Fruit fly (Drosophila melanogaster) Kc167 (cell line): ENCODE measurements around the gene CG7728.

Experiments used
- Myc ChIP-seq: fragments of >200 bp; optimal IDR thresholded peaks from 2 replicates; lab custom pipeline; 2017; ENCODE audit warnings: missing external identifiers
- Sin3A ChIP-seq: fragments of >200 bp; optimal IDR thresholded peaks from 2 replicates; lab custom pipeline; 2018; ENCODE audit warnings: missing external identifiers
- h ChIP-seq: fragments of >200 bp; optimal IDR thresholded peaks from 3 replicates; lab custom pipeline; 2018; ENCODE audit warnings: missing external identifiers
- insv ChIP-seq: fragments of >200 bp; optimal IDR thresholded peaks from 3 replicates; lab custom pipeline; 2018; ENCODE audit warnings: missing external identifiers
- psq ChIP-seq: fragments of >200 bp; optimal IDR thresholded peaks from 2 replicates; lab custom pipeline; 2017; ENCODE audit warnings: missing external identifiers
- ttk ChIP-seq: sonication (Bioruptor generic); optimal IDR thresholded peaks from 2 replicates; lab custom pipeline; 2017; ENCODE audit warnings: missing external identifiers

Gene CG7728

dm6 chr3L:17015663-17016575, at the start of gene CG7728, which contains the start of gene CG6664:
TSS of gene CG7728 (plus strand) at chr3L:17016536.
TSS of gene CG6664 (minus strand) at chr3L:17016180.
- TF ChIP-seq Sin3A (lab: Kevin White, UChicago), result no peak
- no peak for TF ChIP-seq psq (lab: Kevin White, UChicago)
- TF ChIP-seq ttk (lab: Kevin White, UChicago), result no peak
- TF ChIP-seq h (lab: Kevin White, UChicago), result no peak
- TF ChIP-seq insv (lab: Kevin White, UChicago), result no peak
- TF ChIP-seq Myc (lab: Kevin White, UChicago), result no peak

dm6 chr3L:16969652-16970109, 46.7 kb upstream of the CG7728 start, which contains the start of gene Exn:
TSS of gene Exn (plus strand) at chr3L:16970013.
- TF ChIP-seq insv (lab: Kevin White, UChicago), result no peak
- TF ChIP-seq Myc (lab: Kevin White, UChicago), result no peak
- TF ChIP-seq Sin3A (lab: Kevin White, UChicago), result no peak

dm6 chr3L:16971611-16972359, 44.6 kb upstream of the CG7728 start:
- TF ChIP-seq Sin3A (lab: Kevin White, UChicago) (no peak), psq (lab: Kevin White, UChicago) (no peak), h (lab: Kevin White, UChicago) (no peak), ttk (lab: Kevin White, UChicago) (no peak), insv (lab: Kevin White, UChicago) (no peak), Myc (lab: Kevin White, UChicago) (no peak)

dm6 chr3L:16974645-16975151, 41.6 kb upstream of the CG7728 start:
- TF ChIP-seq psq (lab: Kevin White, UChicago) (no peak), insv (lab: Kevin White, UChicago) (no peak), Sin3A (lab: Kevin White, UChicago) (no peak), h (lab: Kevin White, UChicago) (no peak), ttk (lab: Kevin White, UChicago) (no peak)

dm6 chr3L:16975638-16976528, 40.5 kb upstream of the CG7728 start:
- TF ChIP-seq ttk (lab: Kevin White, UChicago) (no peak), psq (lab: Kevin White, UChicago) (no peak), Sin3A (lab: Kevin White, UChicago) (no peak), Myc (lab: Kevin White, UChicago) (no peak), insv (lab: Kevin White, UChicago) (no peak), h (lab: Kevin White, UChicago) (no peak)

dm6 chr3L:16977311-16977710, 39.0 kb upstream of the CG7728 start:
- no peak for TF ChIP-seq Sin3A (lab: Kevin White, UChicago)
- TF ChIP-seq ttk (lab: Kevin White, UChicago), result no peak
- TF ChIP-seq psq (lab: Kevin White, UChicago), result no peak
- TF ChIP-seq insv (lab: Kevin White, UChicago), result no peak
- TF ChIP-seq h (lab: Kevin White, UChicago), result no peak
- TF ChIP-seq Myc (lab: Kevin White, UChicago), result no peak

- TF ChIP-seq h (lab: Kevin White, UChicago) (no peak), ttk (lab: Kevin White, UChicago) (no peak), Sin3A (lab: Kevin White, UChicago) (no peak), insv (lab: Kevin White, UChicago) (no peak), psq (lab: Kevin White, UChicago) (no peak), Myc (lab: Kevin White, UChicago) (no peak)
Observed at dm6 chr3L:16978406-16978805, 37.9 kb upstream of the CG7728 start.

- no peak for TF ChIP-seq ttk (lab: Kevin White, UChicago)
- TF ChIP-seq h (lab: Kevin White, UChicago), result no peak
- TF ChIP-seq psq (lab: Kevin White, UChicago), result no peak
Observed at dm6 chr3L:16981114-16981648, 35.2 kb upstream of the CG7728 start.

dm6 chr3L:16984042-16984441, 32.3 kb upstream of the CG7728 start:
- TF ChIP-seq insv (lab: Kevin White, UChicago) (no peak), Myc (lab: Kevin White, UChicago) (no peak)

- TF ChIP-seq ttk (lab: Kevin White, UChicago) (no peak), psq (lab: Kevin White, UChicago) (no peak), Myc (lab: Kevin White, UChicago) (no peak)
Observed at dm6 chr3L:16984813-16985387, 31.4 kb upstream of the CG7728 start.
